ENCODE assay signal across 1 worm cellular context in genomic region chrIV:10438901-10439300, ce11.
TF ChIP-seq lines count a peak whose summit lies in the region.

F13B12.3 (plus strand) TSS chrIV:10439123.

TF ChIP-seq in whole organism, L4 larva, 104 proteins besides CTCF, POLR2A, EP300 and RAD21 (continued from another document):
- TF ChIP-seq zip-2 (tag; optimal IDR thresholded peaks at IDR 0.05; lab: Kevin White, UChicago), result no peak
